Fruit fly (Drosophila melanogaster): ENCODE data around the gene chif.

Gene chif

dm6 chr2L:16329102-16329520 is 23.3 kb downstream of the chif start, which contains the start of gene mRpL4:
mRpL4 (minus strand) TSS chr2L:16329132.
- peak; percentile 63 for TF ChIP-seq Hr83 (GFP tag; optimal IDR thresholded peaks at IDR 0.05; ENCODE audit: poor library complexity, severe bottlenecking)
- peak; percentile 81 for TF ChIP-seq Hnf4 (GFP tag; optimal IDR thresholded peaks at IDR 0.05)
- TF ChIP-seq sv (GFP tag; optimal IDR thresholded peaks at IDR 0.05), result peak; percentile 64
- TF ChIP-seq OdsH (GFP tag; optimal IDR thresholded peaks at IDR 0.05), result peak; percentile 14
- peak in 1 of 2 experiments; percentile 71 for TF ChIP-seq foxo (GFP tag; optimal IDR thresholded peaks at IDR 0.05)
- no peak for TF ChIP-seq Hr78 (GFP tag; optimal IDR thresholded peaks at IDR 0.05)
- no peak for TF ChIP-seq br (GFP tag; optimal IDR thresholded peaks at IDR 0.05)
- no peak for TF ChIP-seq sage (GFP tag; optimal IDR thresholded peaks at IDR 0.05)
- TF ChIP-seq rgr (GFP tag; optimal IDR thresholded peaks at IDR 0.05), result no peak
- peak; percentile 72 for TF ChIP-seq woc (GFP tag; optimal IDR thresholded peaks at IDR 0.05)
- peak; percentile 43 for TF ChIP-seq psq (GFP tag; optimal IDR thresholded peaks at IDR 0.05)
- no peak for TF ChIP-seq Mio (GFP tag; optimal IDR thresholded peaks at IDR 0.05)
- peak; percentile 57 for TF ChIP-seq Jra (GFP tag; optimal IDR thresholded peaks at IDR 0.05)
- TF ChIP-seq usp (GFP tag; optimal IDR thresholded peaks at IDR 0.05), result no peak
- TF ChIP-seq tai (GFP tag; optimal IDR thresholded peaks at IDR 0.05), result peak; percentile 85

DNA sequence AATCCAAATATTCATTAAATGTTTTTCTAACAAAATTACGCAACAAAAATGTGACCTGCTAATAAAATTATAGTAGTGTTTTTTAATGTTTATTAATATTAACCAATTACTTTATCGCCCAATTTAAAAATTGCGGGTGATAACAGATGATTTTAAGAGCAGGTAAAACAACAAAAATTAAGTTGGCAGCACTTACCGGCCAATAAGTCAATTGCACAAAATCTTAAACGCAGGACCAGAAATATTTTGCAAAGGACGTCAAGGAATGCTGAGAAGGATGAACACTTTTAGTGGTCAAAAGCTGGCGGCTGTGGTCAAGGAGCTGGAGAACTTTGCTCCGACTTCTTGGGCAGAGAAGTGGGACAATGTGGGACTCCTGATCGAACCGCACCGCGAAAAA is 25.5 kb downstream of the chif start, which contains the start of gene CG4278:
TSS of gene CG4278 (plus strand) at position 178 of the 400 bp plus-strand sequence.
- TF ChIP-seq OdsH (GFP tag; optimal IDR thresholded peaks at IDR 0.05) (no peak), Abd-B (GFP tag; optimal IDR thresholded peaks at IDR 0.05) (no peak), dmrt93B (GFP tag; optimal IDR thresholded peaks at IDR 0.05) (no peak), Hnf4 (GFP tag; optimal IDR thresholded peaks at IDR 0.05) (no peak), pan (optimal IDR thresholded peaks at IDR 0.05) (no peak), br (GFP tag; optimal IDR thresholded peaks at IDR 0.05) (no peak), dl (GFP tag; optimal IDR thresholded peaks at IDR 0.05; ENCODE audit: insufficient read depth in 1 of 2, partially characterized antibody in 2 of 2) (no peak), CG32264 (GFP tag; optimal IDR thresholded peaks at IDR 0.05) (no peak), Mio (GFP tag; optimal IDR thresholded peaks at IDR 0.05) (no peak), Jra (GFP tag; optimal IDR thresholded peaks at IDR 0.05) (no peak), Hr83 (GFP tag; optimal IDR thresholded peaks at IDR 0.05; ENCODE audit: poor library complexity, severe bottlenecking) (no peak)

- peak; percentile 74 for TF ChIP-seq dsf (GFP tag; optimal IDR thresholded peaks at IDR 0.05; ENCODE audit: borderline replicate concordance)
- TF ChIP-seq CG32264 (GFP tag; optimal IDR thresholded peaks at IDR 0.05), result peak; percentile 76
- peak; percentile 96 for TF ChIP-seq rgr (GFP tag; optimal IDR thresholded peaks at IDR 0.05)
- peak; percentile 89 for TF ChIP-seq Sp1 (GFP tag; optimal IDR thresholded peaks at IDR 0.05)
- peak; percentile 98 for TF ChIP-seq woc (GFP tag; optimal IDR thresholded peaks at IDR 0.05)
- TF ChIP-seq ey (GFP tag; optimal IDR thresholded peaks at IDR 0.05), result peak; percentile 96
- TF ChIP-seq h (GFP tag; optimal IDR thresholded peaks at IDR 0.05), result peak; percentile 97
- TF ChIP-seq Hr78 (GFP tag; optimal IDR thresholded peaks at IDR 0.05), result no peak
- peak; percentile 94 for TF ChIP-seq OdsH (GFP tag; optimal IDR thresholded peaks at IDR 0.05)
- peak; percentile 88 for TF ChIP-seq psq (GFP tag; optimal IDR thresholded peaks at IDR 0.05)
- no peak for TF ChIP-seq jim (GFP tag; optimal IDR thresholded peaks at IDR 0.05)
- peak; percentile 94 for TF ChIP-seq brk (GFP tag; optimal IDR thresholded peaks at IDR 0.05)
- TF ChIP-seq br (GFP tag; optimal IDR thresholded peaks at IDR 0.05), result peak; percentile 91
- TF ChIP-seq Jra (GFP tag; optimal IDR thresholded peaks at IDR 0.05), result peak; percentile 84
- no peak for TF ChIP-seq Vsx2 (GFP tag; optimal IDR thresholded peaks at IDR 0.05; ENCODE audit: partially characterized antibody)
- TF ChIP-seq sage (GFP tag; optimal IDR thresholded peaks at IDR 0.05), result peak; percentile 92
- TF ChIP-seq N (GFP tag; optimal IDR thresholded peaks at IDR 0.05), result peak; percentile 24
- peak; percentile 70 for TF ChIP-seq Dif (GFP tag; optimal IDR thresholded peaks at IDR 0.05; ENCODE audit: partially characterized antibody)
- no peak for TF ChIP-seq lola (GFP tag; optimal IDR thresholded peaks at IDR 0.05)
- TF ChIP-seq pan (optimal IDR thresholded peaks at IDR 0.05), result no peak
- TF ChIP-seq tai (GFP tag; optimal IDR thresholded peaks at IDR 0.05), result peak; percentile 90
- peak; percentile 82 for TF ChIP-seq dmrt93B (GFP tag; optimal IDR thresholded peaks at IDR 0.05)
- no peak for TF ChIP-seq Myc (optimal IDR thresholded peaks at IDR 0.05)
- peak; percentile 91 for TF ChIP-seq HLH106 (tag; optimal IDR thresholded peaks at IDR 0.05)
- TF ChIP-seq Hnf4 (GFP tag; optimal IDR thresholded peaks at IDR 0.05), result peak; percentile 94
- peak; percentile 62 for TF ChIP-seq GATAd (GFP tag; optimal IDR thresholded peaks at IDR 0.05)
- peak; percentile 79 to 96 for TF ChIP-seq foxo (GFP tag; optimal IDR thresholded peaks at IDR 0.05)
- no peak for TF ChIP-seq Dfd (GFP tag; optimal IDR thresholded peaks at IDR 0.05)
- peak in 1 of 2 experiments; percentile 78 for TF ChIP-seq dl (GFP tag; optimal IDR thresholded peaks at IDR 0.05; ENCODE audit: insufficient read depth in 1 of 2, partially characterized antibody in 2 of 2)
- peak; percentile 96 for TF ChIP-seq fru (GFP tag; optimal IDR thresholded peaks at IDR 0.05)
- no peak for TF ChIP-seq usp (GFP tag; optimal IDR thresholded peaks at IDR 0.05)
- no peak for TF ChIP-seq Abd-B (GFP tag; optimal IDR thresholded peaks at IDR 0.05)
- no peak for TF ChIP-seq CrebA (GFP tag; optimal IDR thresholded peaks at IDR 0.05; ENCODE audit: borderline replicate concordance)
- peak; percentile 90 for TF ChIP-seq sv (GFP tag; optimal IDR thresholded peaks at IDR 0.05)
- peak; percentile 69 for TF ChIP-seq CG9705 (GFP tag; optimal IDR thresholded peaks at IDR 0.05)
- TF ChIP-seq Hr83 (GFP tag; optimal IDR thresholded peaks at IDR 0.05; ENCODE audit: poor library complexity, severe bottlenecking), result peak; percentile 66
- TF ChIP-seq Rel (GFP tag; optimal IDR thresholded peaks at IDR 0.05), result peak; percentile 63
- peak; percentile 97 for TF ChIP-seq Rel (tag; optimal IDR thresholded peaks at IDR 0.05)
- peak; percentile 74 for TF ChIP-seq Mio (GFP tag; optimal IDR thresholded peaks at IDR 0.05)
Measured at dm6 chr2L:16325515-16326257, 26.7 kb downstream of the chif start, which contains the start of gene cact. cact (minus strand) TSS chr2L:16326207.

Measured in whole organism, wandering third instar larva.